Fruit fly (Drosophila melanogaster) whole organism, adult: ENCODE results near the gene CG13771.
A peak's percentile ranks its signal among the peaks of the same experiment; 100 is the strongest.

Experiments used
- CG11617 ChIP-seq: fragments of 200-800 bp; sonication (Bioruptor generic); optimal IDR thresholded peaks from 2 replicates; lab custom pipeline; 2017; ENCODE audit warnings: mild to moderate bottlenecking, missing biosample characterization, missing genetic modification reagents, missing genetic modification characterization
- CG12768 ChIP-seq: fragments of 200-800 bp; sonication (Bioruptor generic); optimal IDR thresholded peaks from 2 replicates; lab custom pipeline; 2017; ENCODE audit warnings: missing biosample characterization, missing genetic modification characterization, mild to moderate bottlenecking, moderate library complexity, missing genetic modification reagents
- CG14711 ChIP-seq: fragments of 200-800 bp; sonication (Bioruptor generic); optimal IDR thresholded peaks from 2 replicates; lab custom pipeline; 2018; ENCODE audit warnings: missing biosample characterization, mild to moderate bottlenecking, missing genetic modification characterization, moderate library complexity
- CG1620 ChIP-seq: fragments of 200-800 bp; sonication (Bioruptor generic); optimal IDR thresholded peaks from 2 replicates; lab custom pipeline; 2016; ENCODE audit warnings: missing biosample characterization, missing genetic modification characterization
- CG33017 ChIP-seq: fragments of 200-800 bp; sonication (Bioruptor generic); optimal IDR thresholded peaks from 2 replicates; lab custom pipeline; 2018; ENCODE audit warnings: missing biosample characterization, mild to moderate bottlenecking, missing genetic modification characterization, moderate library complexity
- CG5204 ChIP-seq: fragments of 200-800 bp; sonication (Bioruptor generic); optimal IDR thresholded peaks from 2 replicates; lab custom pipeline; 2016; ENCODE audit warnings: missing biosample characterization, missing genetic modification characterization
- CG7045 ChIP-seq: fragments of 200-800 bp; sonication (Bioruptor generic); optimal IDR thresholded peaks from 2 replicates; lab custom pipeline; 2017; ENCODE audit warnings: missing biosample characterization, mild to moderate bottlenecking, missing genetic modification characterization
- CG7101 ChIP-seq: fragments of 200-800 bp; sonication (Bioruptor generic); optimal IDR thresholded peaks from 2 replicates; lab custom pipeline; 2018; ENCODE audit warnings: missing biosample characterization, mild to moderate bottlenecking, missing genetic modification characterization, moderate library complexity
- Clk ChIP-seq: fragments of 200-800 bp; sonication (Bioruptor generic); optimal IDR thresholded peaks from 2 replicates; lab custom pipeline; 2017; ENCODE audit warnings: missing biosample characterization, missing genetic modification characterization
- Crg-1 ChIP-seq: fragments of 200-800 bp; sonication (Bioruptor generic); optimal IDR thresholded peaks from 2 replicates; lab custom pipeline; 2016; ENCODE audit warnings: missing biosample characterization, missing genetic modification characterization
- Hr96 ChIP-seq: fragments of 200-800 bp; sonication (Bioruptor generic); optimal IDR thresholded peaks from 2 replicates; lab custom pipeline; 2016; ENCODE audit warnings: missing biosample characterization, missing genetic modification characterization
- Mnt ChIP-seq: fragments of 200-800 bp; sonication (Bioruptor generic); optimal IDR thresholded peaks from 2 replicates; lab custom pipeline; 2016; ENCODE audit warnings: missing biosample characterization, mild to moderate bottlenecking, missing genetic modification characterization
- bab1 ChIP-seq: fragments of 200-800 bp; sonication (Bioruptor generic); optimal IDR thresholded peaks from 3 replicates; lab custom pipeline; 2019; ENCODE audit warnings: missing biosample characterization, mild to moderate bottlenecking, missing genetic modification characterization, moderate library complexity
- cic ChIP-seq: fragments of 200-800 bp; sonication (Bioruptor generic); optimal IDR thresholded peaks from 2 replicates; lab custom pipeline; 2017; ENCODE audit warnings: missing biosample characterization, mild to moderate bottlenecking, missing genetic modification characterization, moderate library complexity
- cnc ChIP-seq, 2 experiments: fragments of >200 bp; optimal IDR thresholded peaks; 2 replicates each; lab custom pipeline; 2017
- kay ChIP-seq: fragments of 200-800 bp; sonication (Bioruptor generic); peaks from one replicate; lab custom pipeline; 2016; ENCODE audit warnings: missing biosample characterization, missing genetic modification characterization, borderline replicate concordance
- ovo ChIP-seq: fragments of 200-800 bp; sonication (Bioruptor generic); optimal IDR thresholded peaks from 2 replicates; lab custom pipeline; 2016; ENCODE audit warnings: missing biosample characterization, missing genetic modification characterization
- pad ChIP-seq: fragments of 200-800 bp; sonication (Bioruptor generic); optimal IDR thresholded peaks from 3 replicates; lab custom pipeline; 2017; ENCODE audit warnings: missing biosample characterization, missing genetic modification characterization, mild to moderate bottlenecking, moderate library complexity, missing genetic modification reagents
- tj ChIP-seq: fragments of 200-800 bp; sonication (Bioruptor generic); optimal IDR thresholded peaks from 3 replicates; lab custom pipeline; 2017; ENCODE audit warnings: missing biosample characterization, mild to moderate bottlenecking, missing genetic modification characterization, moderate library complexity
- toe ChIP-seq: fragments of 200-800 bp; sonication (Bioruptor generic); optimal IDR thresholded peaks from 2 replicates; lab custom pipeline; 2016; ENCODE audit warnings: missing biosample characterization, missing genetic modification characterization

CG13771 gene

dm6 chr2L:6682909-6683308, 19.5 kb upstream of the CG13771 start:
- TF ChIP-seq kay (GFP tag; lab: Kevin White, UChicago) (peak; percentile 81), Mnt (GFP tag; lab: Kevin White, UChicago) (no peak), tj (peak; percentile 73), cnc (optimal IDR thresholded peaks at IDR 0.05; lab: Kevin White, UChicago) (peak in 1 of 2 experiments; percentile 38), CG5204 (GFP tag; lab: Kevin White, UChicago) (no peak)

- no peak for TF ChIP-seq Crg-1 (GFP tag; lab: Kevin White, UChicago)
- peak; percentile 1 for TF ChIP-seq bab1 (GFP tag; lab: Kevin White, UChicago)
Observed at dm6 chr2L:6677453-6677852, 14.0 kb upstream of the CG13771 start, which contains the start of gene Nse1. Gene Nse1 (minus strand): TSS chr2L:6677625.

DNA sequence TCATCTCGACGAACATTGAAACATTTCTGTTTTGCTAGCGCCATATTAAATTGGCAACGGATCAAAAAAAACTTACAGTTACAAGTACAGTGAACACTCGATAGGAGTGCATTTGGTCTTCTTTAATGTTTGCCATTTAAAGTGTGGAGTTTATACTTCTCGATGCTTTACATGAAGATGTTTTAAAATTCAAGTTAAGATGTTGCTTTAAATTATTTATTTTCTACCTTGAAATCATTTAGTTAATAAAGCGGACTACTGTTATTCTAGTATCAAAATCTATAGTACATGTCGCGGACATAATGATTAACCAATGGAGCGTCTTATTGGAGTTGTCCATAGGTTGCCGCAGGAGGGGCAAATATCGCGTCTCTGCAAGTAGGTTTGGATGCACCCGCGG, 13.1 kb upstream of the CG13771 start, which contains the start of gene cort:
cort (minus strand) TSS at position 101 of the 400 bp plus-strand sequence.
- TF ChIP-seq ovo (GFP tag; lab: Kevin White, UChicago) (peak; percentile 9), Mnt (GFP tag; lab: Kevin White, UChicago) (no peak)

- TF ChIP-seq Crg-1 (GFP tag; lab: Kevin White, UChicago) (peak; percentile 64), pad (GFP tag; lab: Kevin White, UChicago) (peak; percentile 97), CG11617 (peak; percentile 72), tj (peak; percentile 68), CG7101 (tag; lab: Kevin White, UChicago) (peak; percentile 64), CG33017 (peak; percentile 11), toe (GFP tag; lab: Kevin White, UChicago) (no peak), cic (GFP tag; lab: Kevin White, UChicago) (peak; percentile 62), CG7045 (GFP tag; lab: Kevin White, UChicago) (peak; percentile 79), CG1620 (GFP tag; lab: Kevin White, UChicago) (peak; percentile 66), CG5204 (GFP tag; lab: Kevin White, UChicago) (no peak), CG14711 (tag; lab: Kevin White, UChicago) (peak; percentile 61), CG12768 (peak; percentile 70), Mnt (GFP tag; lab: Kevin White, UChicago) (peak; percentile 64), Clk (GFP tag; lab: Kevin White, UChicago) (peak; percentile 68), Hr96 (GFP tag; lab: Kevin White, UChicago) (no peak), cnc (optimal IDR thresholded peaks at IDR 0.05; lab: Kevin White, UChicago) (peak; percentile 29 to 75), bab1 (GFP tag; lab: Kevin White, UChicago) (peak; percentile 39), ovo (GFP tag; lab: Kevin White, UChicago) (peak; percentile 41), kay (GFP tag; lab: Kevin White, UChicago) (no peak)
Observed at dm6 chr2L:6673211-6674012, 10.0 kb upstream of the CG13771 start, which contains the start of gene Spn27A. Gene Spn27A (minus strand): TSS chr2L:6673347.

- no peak for TF ChIP-seq CG1620 (GFP tag; lab: Kevin White, UChicago)
- TF ChIP-seq CG12768 = no peak
- TF ChIP-seq ovo (GFP tag; lab: Kevin White, UChicago) = no peak
- no peak for TF ChIP-seq CG7045 (GFP tag; lab: Kevin White, UChicago)
- no peak for TF ChIP-seq pad (GFP tag; lab: Kevin White, UChicago)
- no peak for TF ChIP-seq kay (GFP tag; lab: Kevin White, UChicago)
- no peak for TF ChIP-seq CG5204 (GFP tag; lab: Kevin White, UChicago)
- no peak for TF ChIP-seq cnc (optimal IDR thresholded peaks at IDR 0.05; lab: Kevin White, UChicago)
- TF ChIP-seq CG11617 = no peak
- no peak for TF ChIP-seq Hr96 (GFP tag; lab: Kevin White, UChicago)
- TF ChIP-seq tj = no peak
- no peak for TF ChIP-seq Crg-1 (GFP tag; lab: Kevin White, UChicago)
- TF ChIP-seq Clk (GFP tag; lab: Kevin White, UChicago) = no peak
- TF ChIP-seq CG7101 (tag; lab: Kevin White, UChicago) = no peak
- TF ChIP-seq CG14711 (tag; lab: Kevin White, UChicago) = no peak
- TF ChIP-seq CG33017 = no peak
- TF ChIP-seq cic (GFP tag; lab: Kevin White, UChicago) = no peak
- no peak for TF ChIP-seq Mnt (GFP tag; lab: Kevin White, UChicago)
- no peak for TF ChIP-seq toe (GFP tag; lab: Kevin White, UChicago)
- no peak for TF ChIP-seq bab1 (GFP tag; lab: Kevin White, UChicago)
Observed at dm6 chr2L:6671409-6671808, 8.0 kb upstream of the CG13771 start.

dm6 chr2L:6667719-6668325, 4.4 kb upstream of the CG13771 start, which contains the start of gene Galt:
Gene Galt (minus strand): TSS chr2L:6668033.
- peak; percentile 6 for TF ChIP-seq bab1 (GFP tag; lab: Kevin White, UChicago)
- TF ChIP-seq pad (GFP tag; lab: Kevin White, UChicago) = no peak
- peak; percentile 84 for TF ChIP-seq tj
- peak; percentile 72 for TF ChIP-seq cic (GFP tag; lab: Kevin White, UChicago)
- peak; percentile 23 for TF ChIP-seq CG14711 (tag; lab: Kevin White, UChicago)
- no peak for TF ChIP-seq Clk (GFP tag; lab: Kevin White, UChicago)
- TF ChIP-seq CG7101 (tag; lab: Kevin White, UChicago) = peak; percentile 63
- peak; percentile 59 for TF ChIP-seq Mnt (GFP tag; lab: Kevin White, UChicago)
- TF ChIP-seq CG11617 = peak; percentile 64
- TF ChIP-seq CG12768 = peak; percentile 57
- TF ChIP-seq CG33017 = peak; percentile 53
- no peak for TF ChIP-seq cnc (optimal IDR thresholded peaks at IDR 0.05; lab: Kevin White, UChicago)
- TF ChIP-seq CG5204 (GFP tag; lab: Kevin White, UChicago) = no peak
- no peak for TF ChIP-seq kay (GFP tag; lab: Kevin White, UChicago)
- TF ChIP-seq Hr96 (GFP tag; lab: Kevin White, UChicago) = peak; percentile 25
- peak; percentile 6 for TF ChIP-seq CG7045 (GFP tag; lab: Kevin White, UChicago)
- peak; percentile 16 for TF ChIP-seq Crg-1 (GFP tag; lab: Kevin White, UChicago)
- TF ChIP-seq ovo (GFP tag; lab: Kevin White, UChicago) = peak; percentile 41
- no peak for TF ChIP-seq toe (GFP tag; lab: Kevin White, UChicago)
